Fruit fly (Drosophila melanogaster): ENCODE results near the gene CG33322.

DNA sequence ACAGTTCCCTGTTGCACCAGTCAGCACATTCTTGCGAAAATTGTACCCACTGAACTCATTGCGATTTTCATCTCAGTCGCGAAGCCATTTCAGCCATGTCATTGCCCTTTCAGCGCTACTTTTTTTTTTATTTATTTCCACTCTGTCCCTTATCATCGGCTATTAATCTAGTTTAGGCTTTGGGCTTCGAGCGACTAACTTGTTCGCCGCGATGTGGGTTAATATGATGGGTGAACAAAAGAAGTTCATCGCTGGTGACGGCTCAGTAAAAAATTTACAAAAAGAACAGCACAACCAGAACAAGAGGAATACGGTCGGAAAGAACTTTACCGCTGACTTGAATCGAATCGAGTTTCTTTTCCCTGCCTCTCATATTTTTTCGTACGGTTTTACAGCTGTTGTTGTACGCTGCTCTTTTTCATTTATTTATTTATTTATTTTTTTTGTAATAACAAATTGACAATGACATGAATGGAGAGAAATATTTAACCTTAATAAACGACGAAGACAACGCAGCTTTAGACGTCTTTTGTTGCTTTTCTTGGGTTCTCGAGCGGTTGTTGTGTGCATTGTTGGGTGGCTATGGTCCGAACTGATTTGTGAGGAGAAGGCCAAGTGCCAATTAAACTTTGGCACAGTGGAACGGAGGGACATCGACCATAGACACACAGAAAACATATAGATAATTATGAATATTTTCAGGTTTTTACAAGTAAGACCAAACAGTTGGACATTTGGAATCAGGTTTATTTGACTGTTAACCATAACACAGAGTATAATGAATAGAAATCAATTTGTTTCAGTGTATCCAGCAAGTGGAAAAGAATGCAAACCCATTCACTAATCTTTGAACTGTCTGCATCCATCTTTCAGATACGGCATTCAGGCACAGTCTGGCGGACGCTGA is 3.5 kb downstream of the CG33322 start:
- TF ChIP-seq Fer2 (tag; optimal IDR thresholded peaks at IDR 0.05) (no peak), CG1647 (GFP tag; optimal IDR thresholded peaks at IDR 0.05) (no peak), CG17359 (tag; optimal IDR thresholded peaks at IDR 0.05) (no peak), Myb (GFP tag; optimal IDR thresholded peaks at IDR 0.05) (no peak), chif (GFP tag; optimal IDR thresholded peaks at IDR 0.05) (no peak), CG42726 (GFP tag; IDR thresholded peaks at IDR 0.05; ENCODE audit: partially characterized antibody) (no peak), Lim3 (GFP tag; IDR thresholded peaks at IDR 0.05) (no peak), lab (GFP tag; optimal IDR thresholded peaks at IDR 0.05) (no peak), Dek (tag; optimal IDR thresholded peaks at IDR 0.05) (no peak), Asciz (GFP tag; optimal IDR thresholded peaks at IDR 0.05) (no peak), h (optimal IDR thresholded peaks at IDR 0.05) (no peak), Dad (GFP tag; optimal IDR thresholded peaks at IDR 0.05) (no peak), CG4707 (GFP tag; optimal IDR thresholded peaks at IDR 0.05) (no peak), mld (GFP tag; IDR thresholded peaks at IDR 0.05; ENCODE audit: partially characterized antibody) (no peak)

Measured in whole organism, embryonic.